Fruit fly (Drosophila melanogaster) whole organism, wandering third instar larva: ENCODE measurements around the gene TfIIFbeta.

ENCODE experiments used
- Abd-B ChIP-seq: fragments of >200 bp; optimal IDR thresholded peaks from 2 replicates; lab custom pipeline; 2017; ENCODE audit warnings: missing biosample characterization, missing genetic modification characterization
- CG9705 ChIP-seq: fragments of 200-800 bp; sonication (Bioruptor generic); optimal IDR thresholded peaks from 2 replicates; lab custom pipeline; 2018; ENCODE audit warnings: missing biosample characterization, mild to moderate bottlenecking, missing genetic modification characterization
- CrebA ChIP-seq: fragments of 200-800 bp; sonication (Bioruptor generic); optimal IDR thresholded peaks from 2 replicates; lab custom pipeline; 2016; ENCODE audit warnings: missing biosample characterization, mild to moderate bottlenecking, missing genetic modification characterization, borderline replicate concordance
- Dfd ChIP-seq: fragments of >200 bp; optimal IDR thresholded peaks from 2 replicates; lab custom pipeline; 2017; ENCODE audit warnings: missing biosample characterization, missing genetic modification characterization
- Dif ChIP-seq: fragments of 200-275, 200-300 bp; sonication (Bioruptor generic); optimal IDR thresholded peaks from 2 replicates; lab custom pipeline; 2018; ENCODE audit warnings: missing biosample characterization, missing genetic modification characterization; ENCODE audit not compliant: partially characterized antibody
- GATAd ChIP-seq: sonication (Bioruptor generic); optimal IDR thresholded peaks from 2 replicates; lab custom pipeline; 2016; ENCODE audit warnings: missing biosample characterization, missing genetic modification characterization
- HLH106 ChIP-seq: fragments of 200-800 bp; optimal IDR thresholded peaks from 3 replicates; lab custom pipeline; 2019; ENCODE audit warnings: missing biosample characterization, mild to moderate bottlenecking, missing genetic modification characterization, moderate library complexity
- Hnf4 ChIP-seq: fragments of 200-800 bp; sonication (Bioruptor generic); optimal IDR thresholded peaks from 2 replicates; lab custom pipeline; 2016; ENCODE audit warnings: missing biosample characterization, mild to moderate bottlenecking, missing genetic modification characterization
- Hr78 ChIP-seq: fragments of >200 bp; optimal IDR thresholded peaks from 2 replicates; lab custom pipeline; 2017; ENCODE audit warnings: missing biosample characterization, missing genetic modification characterization
- Hr83 ChIP-seq: fragments of 200-300 bp; sonication (Bioruptor generic); optimal IDR thresholded peaks from 2 replicates; lab custom pipeline; 2016; ENCODE audit warnings: missing biosample characterization, mild to moderate bottlenecking, missing genetic modification characterization, moderate library complexity; ENCODE audit not compliant: poor library complexity, severe bottlenecking
- Jra ChIP-seq: sonication (Bioruptor generic); optimal IDR thresholded peaks from 2 replicates; lab custom pipeline; 2016; ENCODE audit warnings: missing biosample characterization, missing genetic modification characterization
- Mio ChIP-seq: sonication (Bioruptor generic); optimal IDR thresholded peaks from 2 replicates; lab custom pipeline; 2016; ENCODE audit warnings: missing biosample characterization, missing genetic modification characterization
- Myc ChIP-seq: fragments of >200 bp; optimal IDR thresholded peaks from 2 replicates; lab custom pipeline; 2017
- N ChIP-seq: fragments of >200 bp; optimal IDR thresholded peaks from 2 replicates; lab custom pipeline; 2018; ENCODE audit warnings: missing biosample characterization, missing external identifiers, missing genetic modification characterization
- OdsH ChIP-seq: fragments of 200-800 bp; sonication (Bioruptor generic); optimal IDR thresholded peaks from 2 replicates; lab custom pipeline; 2016; ENCODE audit warnings: missing biosample characterization, mild to moderate bottlenecking, missing genetic modification characterization
- Rel ChIP-seq, 2 experiments: fragments of 200-800 bp; sonication (Bioruptor generic) in 1 of 2; optimal IDR thresholded peaks; 2 replicates in 1 of 2; 3 replicates in 1 of 2; lab custom pipeline; 2016 to 2019; ENCODE audit warnings: mild to moderate bottlenecking in 2 of 2, missing biosample characterization in 2 of 2, missing genetic modification characterization in 2 of 2, moderate library complexity in 1 of 2
- Sp1 ChIP-seq: fragments of 200-800 bp; sonication (Bioruptor generic); optimal IDR thresholded peaks from 3 replicates; lab custom pipeline; 2019; ENCODE audit warnings: missing biosample characterization, mild to moderate bottlenecking, missing genetic modification characterization, moderate library complexity
- Vsx2 ChIP-seq: fragments of 200-300, 225-300 bp; sonication (Bioruptor generic); optimal IDR thresholded peaks from 2 replicates; lab custom pipeline; 2018; ENCODE audit warnings: missing biosample characterization, missing genetic modification characterization; ENCODE audit not compliant: partially characterized antibody
- br ChIP-seq: fragments of 200-800 bp; sonication (Bioruptor generic); optimal IDR thresholded peaks from 2 replicates; lab custom pipeline; 2016; ENCODE audit warnings: missing biosample characterization, missing genetic modification characterization
- brk ChIP-seq: fragments of 200-800 bp; sonication (Bioruptor generic); optimal IDR thresholded peaks from 2 replicates; lab custom pipeline; 2016; ENCODE audit warnings: missing biosample characterization, mild to moderate bottlenecking, missing genetic modification characterization
- dl ChIP-seq, 2 experiments: fragments of 175-275, 200-275 bp in 1 of 2; fragments of 200-275 bp in 1 of 2; sonication (Bioruptor generic); optimal IDR thresholded peaks; lab custom pipeline; 2018; ENCODE audit warnings: mild to moderate bottlenecking in 2 of 2, missing biosample characterization in 2 of 2, missing genetic modification characterization in 2 of 2, moderate library complexity in 2 of 2; ENCODE audit not compliant: partially characterized antibody in 2 of 2, insufficient read depth in 1 of 2
- dmrt93B ChIP-seq: fragments of 200-800 bp; sonication (Bioruptor generic); optimal IDR thresholded peaks from 2 replicates; lab custom pipeline; 2018; ENCODE audit warnings: missing biosample characterization, mild to moderate bottlenecking, missing genetic modification characterization
- dsf ChIP-seq: sonication (Bioruptor generic); optimal IDR thresholded peaks from 2 replicates; lab custom pipeline; 2016; ENCODE audit warnings: missing biosample characterization, missing genetic modification characterization, borderline replicate concordance
- ey ChIP-seq: fragments of 200-800 bp; sonication (Bioruptor generic); optimal IDR thresholded peaks from 2 replicates; lab custom pipeline; 2016; ENCODE audit warnings: missing biosample characterization, missing genetic modification characterization
- foxo ChIP-seq, 2 experiments: fragments of 200-800 bp; sonication (Bioruptor generic); optimal IDR thresholded peaks; 2 replicates in 1 of 2; 3 replicates in 1 of 2; lab custom pipeline; 2016 to 2017; ENCODE audit warnings: missing biosample characterization in 2 of 2, missing genetic modification characterization in 2 of 2
- fru ChIP-seq: fragments of 200-800 bp; sonication (Bioruptor generic); optimal IDR thresholded peaks from 3 replicates; lab custom pipeline; 2016; ENCODE audit warnings: missing biosample characterization, mild to moderate bottlenecking, missing genetic modification characterization
- h ChIP-seq: fragments of 200-800 bp; sonication (Bioruptor generic); optimal IDR thresholded peaks from 3 replicates; lab custom pipeline; 2016; ENCODE audit warnings: missing biosample characterization, mild to moderate bottlenecking, missing genetic modification characterization
- jim ChIP-seq: fragments of 175-275, 200-325 bp; sonication (Bioruptor generic); optimal IDR thresholded peaks from 2 replicates; lab custom pipeline; 2016; ENCODE audit warnings: missing biosample characterization, mild to moderate bottlenecking, missing genetic modification characterization
- lola ChIP-seq: fragments of >200 bp; optimal IDR thresholded peaks from 2 replicates; lab custom pipeline; 2017; ENCODE audit warnings: missing biosample characterization, missing genetic modification characterization
- pan ChIP-seq: fragments of >200 bp; optimal IDR thresholded peaks from 2 replicates; lab custom pipeline; 2017
- psq ChIP-seq: fragments of 200-800 bp; sonication (Bioruptor generic); optimal IDR thresholded peaks from 3 replicates; lab custom pipeline; 2017; ENCODE audit warnings: missing biosample characterization, mild to moderate bottlenecking, missing genetic modification characterization, moderate library complexity
- rgr ChIP-seq: fragments of 200-800 bp; sonication (Bioruptor generic); optimal IDR thresholded peaks from 3 replicates; lab custom pipeline; 2016; ENCODE audit warnings: missing biosample characterization, mild to moderate bottlenecking, missing genetic modification characterization
- sv ChIP-seq: fragments of 200-800 bp; sonication (Bioruptor generic); optimal IDR thresholded peaks from 3 replicates; lab custom pipeline; 2016; ENCODE audit warnings: missing biosample characterization, missing genetic modification characterization
- tai ChIP-seq: sonication (Bioruptor generic); optimal IDR thresholded peaks from 2 replicates; lab custom pipeline; 2016; ENCODE audit warnings: missing biosample characterization, missing genetic modification characterization
- usp ChIP-seq: fragments of >200 bp; optimal IDR thresholded peaks from 2 replicates; lab custom pipeline; 2017; ENCODE audit warnings: missing biosample characterization, missing genetic modification characterization
- woc ChIP-seq: sonication (Bioruptor generic); optimal IDR thresholded peaks from 2 replicates; lab custom pipeline; 2016; ENCODE audit warnings: missing biosample characterization, mild to moderate bottlenecking, missing genetic modification characterization

The TfIIFbeta gene

dm6 chr3R:10784058-10784499 is 16.5 kb upstream of the TfIIFbeta start, which contains the start of the genes mRpL37 and Rbp1:
TSS of gene mRpL37 (minus strand) at chr3R:10784092.
TSS of gene Rbp1 (plus strand) at chr3R:10784383.
- TF ChIP-seq Mio (GFP tag; lab: Kevin White, UChicago) (no peak), Sp1 (GFP tag; lab: Kevin White, UChicago) (no peak), usp (GFP tag; lab: Kevin White, UChicago) (no peak), foxo (GFP tag; optimal IDR thresholded peaks at IDR 0.05; lab: Kevin White, UChicago) (peak in 1 of 2 experiments; percentile 90), jim (GFP tag; lab: Kevin White, UChicago) (peak; percentile 22), h (GFP tag; lab: Kevin White, UChicago) (peak; percentile 86), woc (GFP tag; lab: Kevin White, UChicago) (peak; percentile 82), brk (GFP tag; lab: Kevin White, UChicago) (no peak), fru (GFP tag; lab: Kevin White, UChicago) (no peak), CrebA (GFP tag; lab: Kevin White, UChicago) (no peak), br (peak; percentile 32), N (no peak), rgr (GFP tag; lab: Kevin White, UChicago) (peak; percentile 77), Hr78 (GFP tag; lab: Kevin White, UChicago) (no peak), Jra (peak; percentile 30), sv (GFP tag; lab: Kevin White, UChicago) (peak; percentile 55), Dfd (GFP tag; lab: Kevin White, UChicago) (no peak), Myc (no peak), GATAd (GFP tag; lab: Kevin White, UChicago) (peak; percentile 50), OdsH (GFP tag; lab: Kevin White, UChicago) (peak; percentile 67), dsf (peak; percentile 24), psq (GFP tag; lab: Kevin White, UChicago) (peak; percentile 70), dl (GFP tag; optimal IDR thresholded peaks at IDR 0.05; lab: Kevin White, UChicago; ENCODE audit: insufficient read depth in 1 of 2, partially characterized antibody in 2 of 2) (no peak), dmrt93B (GFP tag; lab: Kevin White, UChicago) (peak; percentile 82), Rel (GFP tag; optimal IDR thresholded peaks at IDR 0.05; lab: Kevin White, UChicago) (no peak), Rel (tag; optimal IDR thresholded peaks at IDR 0.05; lab: Kevin White, UChicago) (no peak), CG9705 (peak; percentile 73), Hnf4 (peak; percentile 77), ey (GFP tag; lab: Kevin White, UChicago) (peak; percentile 61), lola (GFP tag; lab: Kevin White, UChicago) (no peak), HLH106 (tag; lab: Kevin White, UChicago) (peak; percentile 95), Hr83 (no peak)

DNA sequence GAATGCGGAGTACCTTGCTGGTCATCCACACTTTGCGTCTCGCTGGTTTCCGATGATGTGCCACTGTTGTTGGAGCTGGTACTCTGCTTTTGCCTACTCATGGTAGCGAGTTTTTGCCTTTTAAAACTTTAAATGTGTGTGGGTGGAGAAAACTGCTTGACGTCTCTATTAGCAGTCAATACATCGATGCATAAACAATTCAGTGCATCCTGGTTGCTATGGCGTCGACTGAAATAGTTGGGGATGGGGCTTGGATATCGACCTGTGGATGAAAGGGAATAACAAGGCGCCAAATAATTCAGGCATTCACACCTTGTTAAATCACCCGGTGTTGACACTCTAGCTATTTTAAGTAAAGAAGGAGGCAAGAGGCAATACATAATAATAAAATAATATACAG is 14.6 kb upstream of the TfIIFbeta start, which contains the start of gene CG42633:
CG42633 (minus strand) TSS at position 101 of the 400 bp plus-strand sequence.
- TF ChIP-seq lola (GFP tag; lab: Kevin White, UChicago) (no peak), tai (GFP tag; lab: Kevin White, UChicago) (no peak), dsf (no peak), h (GFP tag; lab: Kevin White, UChicago) (no peak), dmrt93B (GFP tag; lab: Kevin White, UChicago) (no peak), sv (GFP tag; lab: Kevin White, UChicago) (no peak), Hnf4 (no peak), brk (GFP tag; lab: Kevin White, UChicago) (no peak), CrebA (GFP tag; lab: Kevin White, UChicago) (no peak), dl (GFP tag; optimal IDR thresholded peaks at IDR 0.05; lab: Kevin White, UChicago; ENCODE audit: insufficient read depth in 1 of 2, partially characterized antibody in 2 of 2) (no peak), Sp1 (GFP tag; lab: Kevin White, UChicago) (no peak), Abd-B (GFP tag; lab: Kevin White, UChicago) (no peak), N (no peak), jim (GFP tag; lab: Kevin White, UChicago) (no peak), Mio (GFP tag; lab: Kevin White, UChicago) (no peak), foxo (GFP tag; optimal IDR thresholded peaks at IDR 0.05; lab: Kevin White, UChicago) (no peak), Rel (GFP tag; optimal IDR thresholded peaks at IDR 0.05; lab: Kevin White, UChicago) (no peak), Rel (tag; optimal IDR thresholded peaks at IDR 0.05; lab: Kevin White, UChicago) (no peak)

- TF ChIP-seq Jra, result no peak
- TF ChIP-seq Dif, result no peak
- TF ChIP-seq h (GFP tag; lab: Kevin White, UChicago), result no peak
- no peak for TF ChIP-seq dsf
- no peak for TF ChIP-seq Vsx2 (GFP tag; lab: Kevin White, UChicago)
- no peak for TF ChIP-seq Myc
- no peak for TF ChIP-seq dl (GFP tag; optimal IDR thresholded peaks at IDR 0.05; lab: Kevin White, UChicago; ENCODE audit: insufficient read depth in 1 of 2, partially characterized antibody in 2 of 2)
- TF ChIP-seq sv (GFP tag; lab: Kevin White, UChicago), result no peak
- no peak for TF ChIP-seq Hr78 (GFP tag; lab: Kevin White, UChicago)
- TF ChIP-seq CrebA (GFP tag; lab: Kevin White, UChicago), result no peak
- no peak for TF ChIP-seq usp (GFP tag; lab: Kevin White, UChicago)
- TF ChIP-seq Abd-B (GFP tag; lab: Kevin White, UChicago), result no peak
- no peak for TF ChIP-seq fru (GFP tag; lab: Kevin White, UChicago)
- no peak for TF ChIP-seq jim (GFP tag; lab: Kevin White, UChicago)
- no peak for TF ChIP-seq tai (GFP tag; lab: Kevin White, UChicago)
- TF ChIP-seq pan (lab: Kevin White, UChicago), result no peak
These were observed 12.6 kb upstream of the TfIIFbeta start for dm6 chr3R:10780161-10780560.
